Fruit fly (Drosophila melanogaster) whole organism, embryonic: ENCODE results near the gene Nrd1.
A peak's percentile ranks its signal among the peaks of the same experiment; 100 is the strongest.

Source experiments
- BEAF-32 ChIP-seq: fragments of 200-800 bp; sonication (Bioruptor generic); optimal IDR thresholded peaks from 3 replicates; lab custom pipeline; 2017; ENCODE audit warnings: missing biosample characterization, missing genetic modification characterization, mild to moderate bottlenecking, moderate library complexity, missing genetic modification reagents
- CG12391 ChIP-seq: fragments of 200-800 bp; sonication (Bioruptor generic); optimal IDR thresholded peaks from 3 replicates; lab custom pipeline; 2018; ENCODE audit warnings: missing biosample characterization, mild to moderate bottlenecking, missing genetic modification characterization, moderate library complexity
- CG12659 ChIP-seq: fragments of 200-800 bp; sonication (Bioruptor generic); optimal IDR thresholded peaks from 3 replicates; lab custom pipeline; 2017; ENCODE audit warnings: mild to moderate bottlenecking, missing biosample characterization, missing genetic modification reagents, missing genetic modification characterization
- CG13287 ChIP-seq: fragments of 200-800 bp; sonication (Bioruptor generic); IDR thresholded peaks from 2 replicates; pipeline ENCODE4 v1.3.6; 2022; ENCODE audit warnings: missing biosample characterization, missing genetic modification characterization; ENCODE audit not compliant: partially characterized antibody
- CG13624 ChIP-seq: fragments of 200-800 bp; sonication (Bioruptor generic); optimal IDR thresholded peaks from 2 replicates; lab custom pipeline; 2016; ENCODE audit warnings: missing biosample characterization, missing genetic modification characterization
- CG15073 ChIP-seq: fragments of 200-800 bp; sonication (Bioruptor generic); optimal IDR thresholded peaks from 2 replicates; lab custom pipeline; 2016; ENCODE audit warnings: missing biosample characterization, missing genetic modification characterization
- CG15269 ChIP-seq: fragments of 200-800 bp; sonication (Bioruptor generic); optimal IDR thresholded peaks from 2 replicates; lab custom pipeline; 2018; ENCODE audit warnings: missing biosample characterization, mild to moderate bottlenecking, missing genetic modification characterization, moderate library complexity
- CG17328 ChIP-seq: fragments of 200-800 bp; sonication (Bioruptor generic); IDR thresholded peaks from 2 replicates; pipeline ENCODE4 v1.3.6; 2022; ENCODE audit warnings: missing biosample characterization, missing genetic modification characterization
- CG17359 ChIP-seq: fragments of 200-800 bp; sonication (Bioruptor generic); optimal IDR thresholded peaks from 3 replicates; lab custom pipeline; 2018; ENCODE audit warnings: missing biosample characterization, mild to moderate bottlenecking, missing genetic modification characterization, moderate library complexity
- CG2678 ChIP-seq: fragments of 200-800 bp; sonication (Bioruptor generic); optimal IDR thresholded peaks from 3 replicates; lab custom pipeline; 2019; ENCODE audit warnings: missing biosample characterization, mild to moderate bottlenecking, missing genetic modification characterization, moderate library complexity
- CG2875 ChIP-seq: fragments of 200-800 bp; sonication (Bioruptor generic); optimal IDR thresholded peaks from 2 replicates; lab custom pipeline; 2017; ENCODE audit warnings: missing biosample characterization, mild to moderate bottlenecking, missing genetic modification characterization, missing genetic modification reagents
- CG31365 ChIP-seq: fragments of 200-800 bp; sonication (Bioruptor generic); optimal IDR thresholded peaks from 2 replicates; lab custom pipeline; 2018; ENCODE audit warnings: missing biosample characterization, mild to moderate bottlenecking, missing genetic modification characterization
- CG32532 ChIP-seq: fragments of 200-800 bp; sonication (Bioruptor generic); IDR thresholded peaks from 2 replicates; pipeline ENCODE4 v1.3.6; 2022; ENCODE audit warnings: missing biosample characterization, missing genetic modification characterization
- CG32772 ChIP-seq: fragments of 200-800 bp; sonication (Bioruptor generic); IDR thresholded peaks from 2 replicates; pipeline ENCODE4 v1.3.6; 2022; ENCODE audit warnings: missing biosample characterization, missing genetic modification characterization
- CG3838 ChIP-seq: fragments of 200-800 bp; sonication (Bioruptor generic); optimal IDR thresholded peaks from 3 replicates; lab custom pipeline; 2016; ENCODE audit warnings: missing biosample characterization, missing genetic modification characterization
- CG42726 ChIP-seq: fragments of 200-800 bp; sonication (Bioruptor generic); IDR thresholded peaks from 2 replicates; pipeline ENCODE4 v1.3.6; 2022; ENCODE audit warnings: missing biosample characterization, missing genetic modification characterization; ENCODE audit not compliant: partially characterized antibody
- CG5953 ChIP-seq: fragments of 200-800 bp; sonication (Bioruptor generic); IDR thresholded peaks from 2 replicates; pipeline ENCODE4 v1.3.6; 2022; ENCODE audit warnings: missing biosample characterization, missing genetic modification characterization
- CG8359 ChIP-seq: fragments of 200-800 bp; sonication (Bioruptor generic); optimal IDR thresholded peaks from 2 replicates; lab custom pipeline; 2017; ENCODE audit warnings: missing biosample characterization, mild to moderate bottlenecking, missing genetic modification characterization, borderline replicate concordance
- CrebB ChIP-seq: fragments of 200-800 bp; sonication (Bioruptor generic); optimal IDR thresholded peaks from 3 replicates; lab custom pipeline; 2018; ENCODE audit warnings: missing biosample characterization, mild to moderate bottlenecking, missing genetic modification characterization
- Dip3 ChIP-seq: fragments of 200-800 bp; sonication (Bioruptor generic); optimal IDR thresholded peaks from 3 replicates; lab custom pipeline; 2016; ENCODE audit warnings: missing biosample characterization, missing genetic modification characterization
- HHEX ChIP-seq: fragments of 200-800 bp; sonication (Bioruptor generic); optimal IDR thresholded peaks from 3 replicates; lab custom pipeline; 2017; ENCODE audit warnings: missing biosample characterization, mild to moderate bottlenecking, missing genetic modification characterization, missing genetic modification reagents
- HLH3B ChIP-seq: fragments of 200-800 bp; sonication (Bioruptor generic); IDR thresholded peaks from 2 replicates; pipeline ENCODE4 v1.3.6; 2022; ENCODE audit warnings: missing biosample characterization, missing genetic modification characterization
- Hey ChIP-seq: fragments of 200-800 bp; sonication (Bioruptor generic); optimal IDR thresholded peaks from 3 replicates; lab custom pipeline; 2018; ENCODE audit warnings: missing biosample characterization, mild to moderate bottlenecking, missing genetic modification characterization
- Hsf ChIP-seq: fragments of 200-800 bp; sonication (Bioruptor generic); optimal IDR thresholded peaks from 3 replicates; lab custom pipeline; 2016; ENCODE audit warnings: missing biosample characterization, missing genetic modification characterization
- NC2α ChIP-seq: fragments of 200-800 bp; sonication (Bioruptor generic); optimal IDR thresholded peaks from 2 replicates; lab custom pipeline; 2016; ENCODE audit warnings: missing biosample characterization, missing genetic modification characterization
- NFAT ChIP-seq: fragments of 200-800 bp; sonication (Bioruptor generic); IDR thresholded peaks from 2 replicates; pipeline ENCODE4 v1.3.6; 2022; ENCODE audit warnings: missing biosample characterization, missing genetic modification characterization
- Pdp1 ChIP-seq, 2 experiments: fragments of 200-800 bp; sonication (Bioruptor generic); optimal IDR thresholded peaks; 3 replicates each; lab custom pipeline; 2016; ENCODE audit warnings: missing biosample characterization in 2 of 2, missing genetic modification characterization in 2 of 2, mild to moderate bottlenecking in 1 of 2, moderate library complexity in 1 of 2
- Side ChIP-seq: fragments of 200-800 bp; sonication (Bioruptor generic); optimal IDR thresholded peaks from 2 replicates; lab custom pipeline; 2016; ENCODE audit warnings: missing biosample characterization, missing genetic modification characterization
- Trl ChIP-seq, 3 experiments: fragments of >200 bp in 2 of 3; fragments of 200-800 bp in 1 of 3; sonication (Bioruptor generic) in 1 of 3; optimal IDR thresholded peaks; 2 replicates in 1 of 3; 3 replicates in 2 of 3; lab custom pipeline; 2016 to 2017; ENCODE audit warnings: missing biosample characterization in 1 of 3, missing genetic modification characterization in 1 of 3
- Xbp1 ChIP-seq: fragments of 200-800 bp; sonication (Bioruptor generic); optimal IDR thresholded peaks from 3 replicates; lab custom pipeline; 2016; ENCODE audit warnings: missing biosample characterization, mild to moderate bottlenecking, missing genetic modification characterization
- bcd ChIP-seq: fragments of 200-800 bp; sonication (Bioruptor generic); optimal IDR thresholded peaks from 2 replicates; lab custom pipeline; 2017; ENCODE audit warnings: missing biosample characterization, mild to moderate bottlenecking, missing genetic modification characterization
- bsh ChIP-seq, 2 experiments: fragments of 200-800 bp; sonication (Bioruptor generic); optimal IDR thresholded peaks; 2 replicates each; lab custom pipeline; 2017 to 2018; ENCODE audit warnings: mild to moderate bottlenecking in 2 of 2, missing biosample characterization in 2 of 2, missing genetic modification characterization in 2 of 2, moderate library complexity in 1 of 2
- caup ChIP-seq: fragments of 200-800 bp; sonication (Bioruptor generic); optimal IDR thresholded peaks from 3 replicates; lab custom pipeline; 2017; ENCODE audit warnings: missing biosample characterization, mild to moderate bottlenecking, missing genetic modification characterization, moderate library complexity; ENCODE audit not compliant: severe bottlenecking
- chinmo ChIP-seq: fragments of 200-800 bp; sonication (Bioruptor generic); IDR thresholded peaks from 4 replicates; pipeline ENCODE4 v1.3.6; 2022; ENCODE audit warnings: missing biosample characterization, missing genetic modification characterization; ENCODE audit not compliant: partially characterized antibody
- crc ChIP-seq: fragments of 200-800 bp; sonication (Bioruptor generic); optimal IDR thresholded peaks from 2 replicates; lab custom pipeline; 2016; ENCODE audit warnings: missing biosample characterization, missing genetic modification characterization
- dpn ChIP-seq, 2 experiments: fragments of 200-800 bp; sonication (Bioruptor generic); optimal IDR thresholded peaks; 3 replicates each; lab custom pipeline; 2016; ENCODE audit warnings: missing biosample characterization in 2 of 2, missing genetic modification characterization in 2 of 2
- en ChIP-seq: fragments of 200-800 bp; sonication (Bioruptor generic); optimal IDR thresholded peaks from 2 replicates; lab custom pipeline; 2016; ENCODE audit warnings: missing biosample characterization, missing genetic modification characterization
- eve ChIP-seq, 2 experiments: fragments of >200 bp; optimal IDR thresholded peaks; 2 replicates each; lab custom pipeline; 2017; ENCODE audit warnings: missing biosample characterization in 2 of 2, missing genetic modification characterization in 2 of 2
- grau ChIP-seq: fragments of 200-800 bp; optimal IDR thresholded peaks from 3 replicates; lab custom pipeline; 2019; ENCODE audit warnings: missing biosample characterization, mild to moderate bottlenecking, missing genetic modification characterization, moderate library complexity
- jigr1 ChIP-seq: fragments of 200-800 bp; sonication (Bioruptor generic); IDR thresholded peaks from 3 replicates; pipeline ENCODE4 v1.3.6; 2022; ENCODE audit warnings: missing biosample characterization, missing genetic modification characterization
- mam ChIP-seq: fragments of 200-800 bp; sonication (Bioruptor generic); optimal IDR thresholded peaks from 3 replicates; lab custom pipeline; 2016; ENCODE audit warnings: missing biosample characterization, missing genetic modification characterization
- nerfin-1 ChIP-seq: fragments of 200-800 bp; sonication (Bioruptor generic); optimal IDR thresholded peaks from 3 replicates; lab custom pipeline; 2019; ENCODE audit warnings: missing biosample characterization, mild to moderate bottlenecking, missing genetic modification characterization, moderate library complexity
- org-1 ChIP-seq: fragments of 200-800 bp; sonication (Bioruptor generic); optimal IDR thresholded peaks from 2 replicates; lab custom pipeline; 2017; ENCODE audit warnings: missing biosample characterization, missing genetic modification characterization
- ranshi ChIP-seq: fragments of 200-800 bp; sonication (Bioruptor generic); IDR thresholded peaks from 2 replicates; pipeline ENCODE4 v1.3.6; 2022; ENCODE audit warnings: missing biosample characterization, missing genetic modification characterization
- so ChIP-seq: fragments of 200-800 bp; sonication (Bioruptor generic); IDR thresholded peaks from 3 replicates; pipeline ENCODE4 v1.3.6; 2022; ENCODE audit warnings: missing biosample characterization, missing genetic modification characterization
- ssp ChIP-seq: fragments of 200-800 bp; sonication (Bioruptor generic); IDR thresholded peaks from 2 replicates; pipeline ENCODE4 v1.3.6; 2022; ENCODE audit warnings: missing biosample characterization, missing genetic modification characterization
- vfl ChIP-seq: fragments of 200-800 bp; sonication (Bioruptor generic); optimal IDR thresholded peaks from 2 replicates; lab custom pipeline; 2016; ENCODE audit warnings: missing biosample characterization, missing genetic modification characterization
- zfh1 ChIP-seq: fragments of 200-800 bp; sonication (Bioruptor generic); IDR thresholded peaks from 3 replicates; pipeline ENCODE4 v1.3.6; 2022; ENCODE audit warnings: missing biosample characterization, missing genetic modification characterization

Nrd1 gene

DNA sequence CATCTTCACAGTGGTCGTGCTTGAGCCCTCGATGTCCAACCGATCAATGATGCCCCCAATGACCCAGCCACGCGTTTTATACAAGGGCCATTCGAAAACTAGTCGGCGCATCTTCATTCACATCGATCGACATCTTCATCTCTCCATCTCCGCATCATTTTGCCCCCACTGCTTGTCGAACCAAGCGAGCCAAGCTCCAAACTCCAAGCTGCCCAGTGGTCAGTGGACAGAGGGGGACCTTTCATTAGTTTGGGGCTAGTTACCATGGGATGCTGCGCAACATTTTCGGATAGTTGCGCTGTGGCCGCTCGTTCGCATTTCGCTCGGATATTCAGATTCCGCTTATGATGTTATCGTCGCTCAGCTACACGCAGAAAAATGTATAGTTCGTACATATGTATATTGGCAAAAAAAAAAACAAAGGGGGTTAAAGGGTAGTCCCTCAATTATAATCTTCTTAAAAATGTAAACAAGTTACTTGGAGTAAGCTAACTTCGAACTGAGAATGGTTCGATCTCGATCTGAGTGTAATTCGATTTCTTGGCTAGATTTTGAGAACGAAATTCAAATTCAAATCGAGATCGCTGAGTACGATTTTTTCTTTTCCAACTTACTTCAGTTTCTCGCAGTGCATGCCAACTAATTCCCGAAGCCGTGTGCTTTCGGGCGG lies 22.5 kb downstream of the Nrd1 start, which contains the start of gene CG15740 (continued):
- peak; percentile 56 for TF ChIP-seq CG15269 (tag; lab: Kevin White, UChicago)
- TF ChIP-seq CrebB (tag; lab: Kevin White, UChicago): no peak
- peak; percentile 28 to 64 for TF ChIP-seq dpn (GFP tag; optimal IDR thresholded peaks at IDR 0.05; lab: Kevin White, UChicago)
- TF ChIP-seq org-1 (GFP tag; lab: Kevin White, UChicago): no peak
- TF ChIP-seq en (GFP tag; lab: Kevin White, UChicago): no peak
- TF ChIP-seq CG5953 (GFP tag; lab: Robert Waterston, UW): peak; percentile 33; the same call in 1 of the 2 replicates
- no peak for TF ChIP-seq Dip3 (GFP tag; lab: Kevin White, UChicago)
- TF ChIP-seq chinmo: no peak
- peak; percentile 23 for TF ChIP-seq Hsf (GFP tag; lab: Kevin White, UChicago)
- no peak for TF ChIP-seq vfl
- TF ChIP-seq CG17328 (GFP tag; lab: Robert Waterston, UW): peak; percentile 47; the same call in 1 of the 2 replicates
- TF ChIP-seq CG13624 (GFP tag; lab: Kevin White, UChicago): peak; percentile 26
- peak; percentile 67; the same call in 1 of the 3 replicates for TF ChIP-seq so (GFP tag; lab: Robert Waterston, UW)
- no peak for TF ChIP-seq CG15073
- TF ChIP-seq CG2678: peak; percentile 49
- peak; percentile 43; the same call in 1 of the 3 replicates for TF ChIP-seq zfh1 (GFP tag; lab: Robert Waterston, UW)
- TF ChIP-seq jigr1 (GFP tag; lab: Robert Waterston, UW): peak; percentile 21; the same call in 1 of the 3 replicates
- TF ChIP-seq NC2α (GFP tag; lab: Kevin White, UChicago): no peak
- TF ChIP-seq ranshi (GFP tag; lab: Robert Waterston, UW): peak; percentile 39; the same call in 1 of the 2 replicates
- peak; percentile 45 for TF ChIP-seq Xbp1 (GFP tag; lab: Kevin White, UChicago)
- no peak for TF ChIP-seq Side
- peak in 1 of 2 experiments; percentile 33 for TF ChIP-seq Pdp1 (GFP tag; optimal IDR thresholded peaks at IDR 0.05; lab: Kevin White, UChicago)
- no peak for TF ChIP-seq CG13287 (GFP tag; lab: Robert Waterston, UW)
- TF ChIP-seq grau (tag; lab: Kevin White, UChicago): peak; percentile 1
- TF ChIP-seq NFAT (GFP tag; lab: Robert Waterston, UW): no peak
- peak; percentile 23 for TF ChIP-seq mam (GFP tag; lab: Kevin White, UChicago)
- peak; percentile 5 for TF ChIP-seq CG12659 (GFP tag; lab: Kevin White, UChicago)
- TF ChIP-seq CG17359: peak; percentile 42
- peak; percentile 14 for TF ChIP-seq caup (GFP tag; lab: Kevin White, UChicago)
- no peak for TF ChIP-seq crc
- TF ChIP-seq HHEX (GFP tag; lab: Kevin White, UChicago): peak; percentile 14
- TF ChIP-seq nerfin-1 (tag; lab: Kevin White, UChicago): peak; percentile 1
- no peak for TF ChIP-seq eve (GFP tag; optimal IDR thresholded peaks at IDR 0.05; lab: Kevin White, UChicago)
- no peak for TF ChIP-seq Hey (tag; lab: Kevin White, UChicago)
- TF ChIP-seq Trl (optimal IDR thresholded peaks at IDR 0.05; lab: Kevin White, UChicago): no peak
- TF ChIP-seq Trl (GFP tag; optimal IDR thresholded peaks at IDR 0.05; lab: Kevin White, UChicago): peak; percentile 46
- 0 out of 2 replicates have a peak, but pooled peaks have one; percentile 20 for TF ChIP-seq CG32772 (GFP tag; lab: Robert Waterston, UW)
- peak; percentile 51; the same call in 1 of the 2 replicates for TF ChIP-seq CG32532 (GFP tag; lab: Robert Waterston, UW)
- no peak for TF ChIP-seq CG31365 (tag; lab: Kevin White, UChicago)
- peak; percentile 57 for TF ChIP-seq HLH3B (GFP tag; lab: Robert Waterston, UW)
- no peak for TF ChIP-seq BEAF-32
- no peak for TF ChIP-seq CG8359 (GFP tag; lab: Kevin White, UChicago)
- peak; percentile 41 for TF ChIP-seq bcd (GFP tag; lab: Kevin White, UChicago)
- no peak for TF ChIP-seq CG2875 (GFP tag; lab: Kevin White, UChicago)
- no peak for TF ChIP-seq CG3838 (GFP tag; lab: Kevin White, UChicago)
- TF ChIP-seq bsh (GFP tag; optimal IDR thresholded peaks at IDR 0.05; lab: Kevin White, UChicago): no peak
- TF ChIP-seq CG12391 (tag; lab: Kevin White, UChicago): peak; percentile 12
- no peak for TF ChIP-seq CG42726
- peak; percentile 47 for TF ChIP-seq ssp (GFP tag; lab: Robert Waterston, UW)
